1 fruit fly cellular context compared by ENCODE assay signal in the genomic region with DNA sequence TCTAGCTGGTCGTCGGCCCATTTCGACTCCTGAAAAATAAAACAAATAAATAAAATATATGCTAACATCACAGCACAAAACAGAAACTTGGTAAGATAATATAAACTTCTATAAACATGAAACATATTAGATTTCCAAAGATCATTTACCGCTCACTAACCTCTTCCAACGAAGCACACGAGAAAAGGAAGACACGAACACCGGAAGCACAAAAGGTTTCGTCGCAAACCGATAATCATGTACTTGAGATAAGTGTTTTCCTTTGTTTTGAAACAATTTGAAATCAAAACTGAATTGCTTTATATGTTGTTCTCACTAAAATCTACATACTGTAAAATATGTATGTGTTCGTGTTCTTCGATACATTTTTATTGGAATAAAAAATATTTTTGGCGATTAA.
A peak's percentile ranks its signal among the peaks of the same experiment; 100 is the strongest.
TF ChIP-seq lines count a peak whose summit lies in the region.

A gene (minus strand): TSS at position 195 of the 400 bp plus-strand sequence.

TF ChIP-seq in whole organism, embryonic, 481 proteins besides CTCF, POLR2A, EP300 and RAD21 (continued from another document):
- peak in 1 of 2 experiments; percentile 37 for TF ChIP-seq Dfd (GFP tag; optimal IDR thresholded peaks at IDR 0.05; lab: Kevin White, UChicago)
- peak; percentile 72 for TF ChIP-seq B-H2 (GFP tag; optimal IDR thresholded peaks at IDR 0.05; lab: Kevin White, UChicago)
- TF ChIP-seq H2.0 (GFP tag; IDR thresholded peaks at IDR 0.05; lab: Robert Waterston, UW): no peak
- TF ChIP-seq CG4617 (GFP tag; optimal IDR thresholded peaks at IDR 0.05; lab: Kevin White, UChicago; ENCODE audit: borderline replicate concordance): peak; percentile 57
- no peak for TF ChIP-seq br (optimal IDR thresholded peaks at IDR 0.05; lab: Kevin White, UChicago)
- peak; percentile 31 for TF ChIP-seq CG12942 (GFP tag; optimal IDR thresholded peaks at IDR 0.05; lab: Kevin White, UChicago)
- peak; percentile 50 for TF ChIP-seq sug (tag; optimal IDR thresholded peaks at IDR 0.05; lab: Kevin White, UChicago)
- no peak; the same call in 1 of the 2 replicates for TF ChIP-seq E2f2 (GFP tag; IDR thresholded peaks at IDR 0.05; lab: Robert Waterston, UW)
- TF ChIP-seq CG1602 (GFP tag; optimal IDR thresholded peaks at IDR 0.05; lab: Kevin White, UChicago): no peak
- peak; percentile 68 for TF ChIP-seq CG14667 (GFP tag; IDR thresholded peaks at IDR 0.05; lab: Robert Waterston, UW)
- TF ChIP-seq Taf1 (GFP tag; IDR thresholded peaks at IDR 0.05; lab: Robert Waterston, UW): no peak
- TF ChIP-seq tll (GFP tag; optimal IDR thresholded peaks at IDR 0.05; lab: Kevin White, UChicago): no peak
- TF ChIP-seq jigr1 (GFP tag; IDR thresholded peaks at IDR 0.05; lab: Robert Waterston, UW): no peak
- peak; percentile 7 for TF ChIP-seq Side (GFP tag; optimal IDR thresholded peaks at IDR 0.05; lab: Kevin White, UChicago)
- TF ChIP-seq Stat92E (GFP tag; optimal IDR thresholded peaks at IDR 0.05; lab: Kevin White, UChicago): no peak
- no peak for TF ChIP-seq hkb (optimal IDR thresholded peaks at IDR 0.05; lab: Kevin White, UChicago)
- TF ChIP-seq hkb (GFP tag; IDR thresholded peaks at IDR 0.05; lab: Robert Waterston, UW): peak; percentile 34
- peak; percentile 39 for TF ChIP-seq eyg (GFP tag; optimal IDR thresholded peaks at IDR 0.05; lab: Kevin White, UChicago)
- TF ChIP-seq fd3F (GFP tag; optimal IDR thresholded peaks at IDR 0.05; lab: Kevin White, UChicago): peak; percentile 30
- peak; percentile 42 for TF ChIP-seq CG17829 (tag; optimal IDR thresholded peaks at IDR 0.05; lab: Kevin White, UChicago)
- peak; percentile 13 for TF ChIP-seq zfh2 (GFP tag; optimal IDR thresholded peaks at IDR 0.05; lab: Kevin White, UChicago)
- no peak; the same call in 1 of the 2 replicates for TF ChIP-seq Dref (GFP tag; IDR thresholded peaks at IDR 0.05; lab: Robert Waterston, UW)
- peak; percentile 58 for TF ChIP-seq CG14710 (tag; optimal IDR thresholded peaks at IDR 0.05; lab: Kevin White, UChicago)
- no peak for TF ChIP-seq Ravus (GFP tag; IDR thresholded peaks at IDR 0.05; lab: Robert Waterston, UW)
- no peak for TF ChIP-seq run (tag; optimal IDR thresholded peaks at IDR 0.05; lab: Kevin White, UChicago)
- TF ChIP-seq CG10321 (GFP tag; IDR thresholded peaks at IDR 0.05; lab: Robert Waterston, UW): peak; percentile 24; the same call in 1 of the 2 replicates
- TF ChIP-seq gro (GFP tag; optimal IDR thresholded peaks at IDR 0.05; lab: Kevin White, UChicago): peak; percentile 44
- peak; percentile 9 for TF ChIP-seq az2 (GFP tag; optimal IDR thresholded peaks at IDR 0.05; lab: Kevin White, UChicago)
- no peak for TF ChIP-seq grau (tag; optimal IDR thresholded peaks at IDR 0.05; lab: Kevin White, UChicago)
- TF ChIP-seq CG33557 (GFP tag; optimal IDR thresholded peaks at IDR 0.05; lab: Kevin White, UChicago): peak; percentile 14
- TF ChIP-seq CG1832 (GFP tag; optimal IDR thresholded peaks at IDR 0.05; lab: Kevin White, UChicago): no peak
- TF ChIP-seq wek (GFP tag; optimal IDR thresholded peaks at IDR 0.05; lab: Kevin White, UChicago): peak; percentile 32
- no peak for TF ChIP-seq lmd (GFP tag; IDR thresholded peaks at IDR 0.05; lab: Robert Waterston, UW)
- TF ChIP-seq CG18599 (GFP tag; optimal IDR thresholded peaks at IDR 0.05; lab: Kevin White, UChicago): no peak
- TF ChIP-seq onecut (GFP tag; IDR thresholded peaks at IDR 0.05; lab: Robert Waterston, UW): peak; percentile 58
- no peak for TF ChIP-seq fd96Cb (tag; optimal IDR thresholded peaks at IDR 0.05; lab: Kevin White, UChicago)
- TF ChIP-seq Nf-YB (GFP tag; optimal IDR thresholded peaks at IDR 0.05; lab: Kevin White, UChicago): no peak
- TF ChIP-seq schlank (tag; optimal IDR thresholded peaks at IDR 0.05; lab: Kevin White, UChicago): peak; percentile 22
- peak; percentile 29 for TF ChIP-seq HHEX (GFP tag; optimal IDR thresholded peaks at IDR 0.05; lab: Kevin White, UChicago)
- no peak for TF ChIP-seq nerfin-2 (GFP tag; IDR thresholded peaks at IDR 0.05; lab: Robert Waterston, UW; ENCODE audit: partially characterized antibody)
- TF ChIP-seq Hr3 (GFP tag; optimal IDR thresholded peaks at IDR 0.05; lab: Kevin White, UChicago): peak; percentile 6
- no peak for TF ChIP-seq CG6683 (GFP tag; optimal IDR thresholded peaks at IDR 0.05; lab: Kevin White, UChicago)
- peak; percentile 58 for TF ChIP-seq Xbp1 (GFP tag; optimal IDR thresholded peaks at IDR 0.05; lab: Kevin White, UChicago)
- peak; percentile 29 for TF ChIP-seq CG12155 (GFP tag; optimal IDR thresholded peaks at IDR 0.05; lab: Kevin White, UChicago)
